Fruit fly (Drosophila melanogaster) Kc167 (cell line): ENCODE results near the gene CG15547.

Experiments used
- Myc ChIP-seq: fragments of >200 bp; optimal IDR thresholded peaks from 2 replicates; lab custom pipeline; 2017; ENCODE audit warnings: missing external identifiers
- Sin3A ChIP-seq: fragments of >200 bp; optimal IDR thresholded peaks from 2 replicates; lab custom pipeline; 2018; ENCODE audit warnings: missing external identifiers
- h ChIP-seq: fragments of >200 bp; optimal IDR thresholded peaks from 3 replicates; lab custom pipeline; 2018; ENCODE audit warnings: missing external identifiers
- insv ChIP-seq: fragments of >200 bp; optimal IDR thresholded peaks from 3 replicates; lab custom pipeline; 2018; ENCODE audit warnings: missing external identifiers
- psq ChIP-seq: fragments of >200 bp; optimal IDR thresholded peaks from 2 replicates; lab custom pipeline; 2017; ENCODE audit warnings: missing external identifiers
- ttk ChIP-seq: sonication (Bioruptor generic); optimal IDR thresholded peaks from 2 replicates; lab custom pipeline; 2017; ENCODE audit warnings: missing external identifiers

DNA sequence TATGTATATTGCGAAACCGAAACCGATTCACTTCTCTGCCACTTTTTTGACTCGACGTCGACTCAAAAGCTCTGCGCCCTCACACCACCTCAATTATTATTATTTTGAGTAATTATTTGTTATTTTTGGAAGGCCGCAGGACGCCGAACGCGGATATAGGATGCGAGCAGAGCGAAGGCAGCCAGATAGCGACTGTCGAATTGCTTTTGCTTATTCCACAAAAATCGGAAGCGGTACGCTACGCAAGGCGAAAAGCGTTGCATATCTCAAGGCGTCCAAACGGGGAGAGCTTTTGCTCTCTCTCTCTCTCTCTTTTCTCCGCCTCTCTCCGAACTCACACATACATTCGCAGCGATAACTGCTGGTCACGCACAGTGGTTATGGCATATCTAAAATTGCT is 2.4 kb downstream of the CG15547 start, which contains the start of gene CG12071:
- TF ChIP-seq Sin3A (no peak), Myc (lab: Kevin White, UChicago) (no peak), psq (no peak), h (no peak), insv (no peak), ttk (lab: Kevin White, UChicago) (no peak)
